Worm (Caenorhabditis elegans) whole organism, early embryonic: ENCODE results near the gene grl-2.

Source experiments
- ama-1 ChIP-seq: fragments of 150-350 bp; optimal IDR thresholded peaks from 2 replicates; lab custom pipeline; 2014
- pes-1 ChIP-seq: fragments of 200-800 bp; sonication (Bioruptor generic); IDR thresholded peaks from 2 replicates; pipeline ENCODE4 v1.3.6; 2022; ENCODE audit warnings: missing genetic modification reagents, missing genetic modification characterization, missing compliant biosample characterization
- sea-1 ChIP-seq: fragments of 200-800 bp; sonication (Bioruptor generic); conservative IDR thresholded peaks from 2 replicates; pipeline ENCODE4 v1.3.6; 2022; ENCODE audit warnings: missing genetic modification characterization, missing compliant biosample characterization

DNA sequence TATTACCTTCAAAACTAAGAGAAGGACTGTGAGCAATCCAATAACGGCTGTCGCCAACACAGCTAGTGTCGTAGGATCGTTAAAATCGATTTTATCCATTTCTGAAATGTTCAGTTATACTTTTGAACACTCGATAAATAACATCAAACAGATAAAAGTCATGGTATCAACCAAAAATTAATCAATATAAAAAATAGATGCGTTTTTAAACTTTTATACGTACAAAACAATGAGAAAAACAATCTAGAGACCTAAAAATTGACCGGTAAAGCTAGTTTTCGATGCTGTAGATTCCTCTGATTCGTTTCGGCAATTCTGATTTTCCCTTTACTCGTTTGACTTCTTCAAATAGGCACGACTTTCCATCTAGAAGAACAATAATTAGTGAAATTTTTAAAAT is 22.2 kb downstream of the grl-2 start, which contains the start of gene R186.3:
- TF ChIP-seq ama-1 (lab: Kevin White, UChicago): no peak
- no peak for TF ChIP-seq pes-1 (GFP tag; lab: Robert Waterston, UW)
- TF ChIP-seq sea-1 (GFP tag; lab: Robert Waterston, UW): no peak
